Fruit fly (Drosophila melanogaster) whole organism, embryonic: Measurements from ENCODE around the gene kek6.

Source experiments
- BtbVII ChIP-seq: fragments of 200-800 bp; sonication (Bioruptor generic); optimal IDR thresholded peaks from 3 replicates; lab custom pipeline; 2017; ENCODE audit warnings: missing biosample characterization, mild to moderate bottlenecking, missing genetic modification characterization
- Bteb2 ChIP-seq: fragments of 200-800 bp; sonication (Bioruptor generic); optimal IDR thresholded peaks from 2 replicates; lab custom pipeline; 2016; ENCODE audit warnings: missing biosample characterization, missing genetic modification characterization
- CG10209 ChIP-seq: fragments of 200-800 bp; sonication (Bioruptor generic); optimal IDR thresholded peaks from 3 replicates; lab custom pipeline; 2017; ENCODE audit warnings: missing biosample characterization, mild to moderate bottlenecking, missing genetic modification characterization, missing genetic modification reagents
- CG10274 ChIP-seq: fragments of 200-800 bp; sonication (Bioruptor generic); optimal IDR thresholded peaks from 3 replicates; lab custom pipeline; 2017; ENCODE audit warnings: missing biosample characterization, mild to moderate bottlenecking, missing genetic modification characterization
- CG10543 ChIP-seq: fragments of 200-800 bp; sonication (Bioruptor generic); optimal IDR thresholded peaks from 3 replicates; lab custom pipeline; 2017; ENCODE audit warnings: missing biosample characterization, mild to moderate bottlenecking, missing genetic modification characterization, moderate library complexity
- CG12155 ChIP-seq: fragments of 200-800 bp; sonication (Bioruptor generic); optimal IDR thresholded peaks from 3 replicates; lab custom pipeline; 2016; ENCODE audit warnings: missing biosample characterization, missing genetic modification characterization
- CG14050 ChIP-seq: fragments of 200-800 bp; sonication (Bioruptor generic); IDR thresholded peaks from 3 replicates; pipeline ENCODE4 v1.3.6; 2022; ENCODE audit warnings: missing biosample characterization, missing genetic modification characterization
- CG2120 ChIP-seq: fragments of 200-800 bp; sonication (Bioruptor generic); optimal IDR thresholded peaks from 3 replicates; lab custom pipeline; 2016; ENCODE audit warnings: missing biosample characterization, missing genetic modification characterization
- CG2712 ChIP-seq: fragments of 200-800 bp; optimal IDR thresholded peaks from 3 replicates; lab custom pipeline; 2019; ENCODE audit warnings: missing biosample characterization, mild to moderate bottlenecking, missing genetic modification characterization, moderate library complexity
- CG31224 ChIP-seq: fragments of 200-800 bp; sonication (Bioruptor generic); IDR thresholded peaks from 2 replicates; pipeline ENCODE4 v1.3.6; 2022; ENCODE audit warnings: missing biosample characterization, missing genetic modification characterization
- CG3163 ChIP-seq: fragments of 200-800 bp; sonication (Bioruptor generic); optimal IDR thresholded peaks from 3 replicates; lab custom pipeline; 2016; ENCODE audit warnings: missing biosample characterization, missing genetic modification characterization
- CG32532 ChIP-seq: fragments of 200-800 bp; sonication (Bioruptor generic); IDR thresholded peaks from 2 replicates; pipeline ENCODE4 v1.3.6; 2022; ENCODE audit warnings: missing biosample characterization, missing genetic modification characterization
- CG32772 ChIP-seq: fragments of 200-800 bp; sonication (Bioruptor generic); IDR thresholded peaks from 2 replicates; pipeline ENCODE4 v1.3.6; 2022; ENCODE audit warnings: missing biosample characterization, missing genetic modification characterization
- CG34224 ChIP-seq: fragments of 200-800 bp; sonication (Bioruptor generic); IDR thresholded peaks from 3 replicates; pipeline ENCODE4 v1.3.6; 2022; ENCODE audit warnings: missing biosample characterization, missing genetic modification characterization; ENCODE audit not compliant: partially characterized antibody
- CG6765 ChIP-seq: fragments of 200-800 bp; sonication (Bioruptor generic); optimal IDR thresholded peaks from 3 replicates; lab custom pipeline; 2017; ENCODE audit warnings: missing biosample characterization, mild to moderate bottlenecking, missing genetic modification characterization
- CG8765 ChIP-seq: fragments of 200-800 bp; sonication (Bioruptor generic); IDR thresholded peaks from 2 replicates; pipeline ENCODE4 v1.3.6; 2022; ENCODE audit warnings: missing biosample characterization, missing genetic modification characterization
- E2f1 ChIP-seq: fragments of 200-800 bp; sonication (Bioruptor generic); IDR thresholded peaks from 2 replicates; pipeline ENCODE4 v1.3.6; 2022; ENCODE audit warnings: missing biosample characterization, missing genetic modification characterization
- Ets65A ChIP-seq: fragments of 200-800 bp; sonication (Bioruptor generic); peaks from one replicate; lab custom pipeline; 2016; ENCODE audit warnings: missing biosample characterization, missing genetic modification characterization
- Ets97D ChIP-seq: fragments of 200-800 bp; sonication (Bioruptor generic); optimal IDR thresholded peaks from 3 replicates; lab custom pipeline; 2016; ENCODE audit warnings: missing biosample characterization, missing genetic modification characterization
- Fer1 ChIP-seq: fragments of 200-800 bp; sonication (Bioruptor generic); optimal IDR thresholded peaks from 2 replicates; lab custom pipeline; 2017; ENCODE audit warnings: missing biosample characterization, mild to moderate bottlenecking, missing genetic modification characterization
- Gsc ChIP-seq: fragments of 200-800 bp; sonication (Bioruptor generic); IDR thresholded peaks from 2 replicates; pipeline ENCODE4 v1.3.6; 2022; ENCODE audit warnings: missing biosample characterization, missing genetic modification characterization
- H2.0 ChIP-seq: fragments of 200-800 bp; sonication (Bioruptor generic); IDR thresholded peaks from 2 replicates; pipeline ENCODE4 v1.3.6; 2022; ENCODE audit warnings: missing biosample characterization, missing genetic modification characterization
- Hmr ChIP-seq: fragments of 200-800 bp; sonication (Bioruptor generic); optimal IDR thresholded peaks from 3 replicates; lab custom pipeline; 2017; ENCODE audit warnings: mild to moderate bottlenecking, missing biosample characterization, missing genetic modification reagents, missing genetic modification characterization
- Myb ChIP-seq: fragments of 200-800 bp; sonication (Bioruptor generic); optimal IDR thresholded peaks from 2 replicates; lab custom pipeline; 2016; ENCODE audit warnings: missing biosample characterization, missing genetic modification characterization
- Rfx ChIP-seq: fragments of 200-800 bp; sonication (Bioruptor generic); IDR thresholded peaks from 2 replicates; pipeline ENCODE4 v1.3.6; 2022; ENCODE audit warnings: missing biosample characterization, missing genetic modification characterization
- Usf ChIP-seq: fragments of 200-800 bp; sonication (Bioruptor generic); optimal IDR thresholded peaks from 2 replicates; lab custom pipeline; 2017; ENCODE audit warnings: missing genotype, missing biosample characterization, missing genetic modification characterization
- ab ChIP-seq: fragments of 200-800 bp; sonication (Bioruptor generic); optimal IDR thresholded peaks from 2 replicates; lab custom pipeline; 2016; ENCODE audit warnings: missing biosample characterization, missing genetic modification characterization
- ara ChIP-seq: fragments of 200-800 bp; sonication (Bioruptor generic); IDR thresholded peaks from 2 replicates; pipeline ENCODE4 v1.3.6; 2022; ENCODE audit warnings: missing biosample characterization, missing genetic modification characterization
- br ChIP-seq: fragments of >200 bp; optimal IDR thresholded peaks from 2 replicates; lab custom pipeline; 2017
- chinmo ChIP-seq: fragments of 200-800 bp; sonication (Bioruptor generic); IDR thresholded peaks from 4 replicates; pipeline ENCODE4 v1.3.6; 2022; ENCODE audit warnings: missing biosample characterization, missing genetic modification characterization; ENCODE audit not compliant: partially characterized antibody
- crp ChIP-seq, 2 experiments: fragments of 200-800 bp; sonication (Bioruptor generic); optimal IDR thresholded peaks; 2 replicates in 1 of 2; 3 replicates in 1 of 2; lab custom pipeline; 2017; ENCODE audit warnings: missing biosample characterization in 2 of 2, missing genetic modification characterization in 2 of 2, mild to moderate bottlenecking in 1 of 2, moderate library complexity in 1 of 2
- fd102C ChIP-seq: fragments of 200-800 bp; sonication (Bioruptor generic); optimal IDR thresholded peaks from 2 replicates; lab custom pipeline; 2018; ENCODE audit warnings: missing biosample characterization, mild to moderate bottlenecking, missing genetic modification characterization, moderate library complexity
- ftz-f1 ChIP-seq: fragments of 200-800 bp; sonication (Bioruptor generic); optimal IDR thresholded peaks from 2 replicates; lab custom pipeline; 2016; ENCODE audit warnings: missing biosample characterization, missing genetic modification characterization
- fu2 ChIP-seq: fragments of 200-800 bp; sonication (Bioruptor generic); optimal IDR thresholded peaks from 2 replicates; lab custom pipeline; 2016; ENCODE audit warnings: missing biosample characterization, missing genetic modification characterization
- grau ChIP-seq: fragments of 200-800 bp; optimal IDR thresholded peaks from 3 replicates; lab custom pipeline; 2019; ENCODE audit warnings: missing biosample characterization, mild to moderate bottlenecking, missing genetic modification characterization, moderate library complexity
- gt ChIP-seq: fragments of 200-800 bp; sonication (Bioruptor generic); IDR thresholded peaks from 2 replicates; pipeline ENCODE4 v1.3.6; 2022; ENCODE audit warnings: missing biosample characterization, missing genetic modification characterization
- hkb ChIP-seq, 2 experiments: fragments of 200-800 bp in 1 of 2; fragments of >200 bp in 1 of 2; sonication (Bioruptor generic) in 1 of 2; IDR thresholded peaks in 1 of 2; optimal IDR thresholded peaks in 1 of 2; 2 replicates each; pipeline versions ENCODE4 v1.3.6 to Lab custom; 2017 to 2022; ENCODE audit warnings: missing biosample characterization in 1 of 2, missing genetic modification characterization in 1 of 2
- jigr1 ChIP-seq: fragments of 200-800 bp; sonication (Bioruptor generic); IDR thresholded peaks from 3 replicates; pipeline ENCODE4 v1.3.6; 2022; ENCODE audit warnings: missing biosample characterization, missing genetic modification characterization
- lbe ChIP-seq: fragments of 200-800 bp; sonication (Bioruptor generic); optimal IDR thresholded peaks from 2 replicates; lab custom pipeline; 2016; ENCODE audit warnings: missing biosample characterization, mild to moderate bottlenecking, missing genetic modification characterization
- lilli ChIP-seq: fragments of 200-800 bp; sonication (Bioruptor generic); optimal IDR thresholded peaks from 3 replicates; lab custom pipeline; 2016; ENCODE audit warnings: missing biosample characterization, missing genetic modification characterization
- mld ChIP-seq: fragments of 200-800 bp; sonication (Bioruptor generic); IDR thresholded peaks from 3 replicates; pipeline ENCODE4 v1.3.6; 2022; ENCODE audit warnings: missing biosample characterization, missing genetic modification characterization; ENCODE audit not compliant: partially characterized antibody
- nerfin-1 ChIP-seq: fragments of 200-800 bp; sonication (Bioruptor generic); optimal IDR thresholded peaks from 3 replicates; lab custom pipeline; 2019; ENCODE audit warnings: missing biosample characterization, mild to moderate bottlenecking, missing genetic modification characterization, moderate library complexity
- otp ChIP-seq: fragments of 200-800 bp; sonication (Bioruptor generic); IDR thresholded peaks from 3 replicates; pipeline ENCODE4, ENCODE4 v1.3.6; 2022; ENCODE audit warnings: missing biosample characterization, missing genetic modification characterization
- pan ChIP-seq, 4 experiments: fragments of >200 bp in 3 of 4; fragments of 200-800 bp in 1 of 4; sonication (Bioruptor generic) in 1 of 4; optimal IDR thresholded peaks in 3 of 4; IDR thresholded peaks in 1 of 4; 2 replicates each; pipeline versions ENCODE4 v1.3.6 to Lab custom; 2017 to 2022; ENCODE audit warnings: missing biosample characterization in 2 of 4, missing genetic modification characterization in 2 of 4, mixed read lengths in 1 of 4
- peb ChIP-seq: fragments of 200-800 bp; sonication (Bioruptor generic); IDR thresholded peaks from 2 replicates; pipeline ENCODE4 v1.3.6; 2022; ENCODE audit warnings: missing biosample characterization, missing genetic modification characterization
- scrt ChIP-seq: fragments of 200-800 bp; sonication (Bioruptor generic); optimal IDR thresholded peaks from 2 replicates; lab custom pipeline; 2018; ENCODE audit warnings: missing biosample characterization, mild to moderate bottlenecking, missing genetic modification characterization, moderate library complexity
- tin ChIP-seq: fragments of 200-800 bp; sonication (Bioruptor generic); optimal IDR thresholded peaks from 3 replicates; lab custom pipeline; 2016; ENCODE audit warnings: missing biosample characterization, missing genetic modification characterization
- tx ChIP-seq: fragments of 200-800 bp; sonication (Bioruptor generic); optimal IDR thresholded peaks from 2 replicates; lab custom pipeline; 2016; ENCODE audit warnings: missing biosample characterization, missing genetic modification characterization
- usp ChIP-seq: fragments of >200 bp; optimal IDR thresholded peaks from 2 replicates; lab custom pipeline; 2017; ENCODE audit warnings: missing biosample characterization, missing genetic modification characterization
- wdn ChIP-seq: fragments of 200-800 bp; sonication (Bioruptor generic); IDR thresholded peaks from 2 replicates; pipeline ENCODE4 v1.3.6; 2022; ENCODE audit warnings: missing biosample characterization, missing genetic modification characterization
- zen ChIP-seq: fragments of 200-800 bp; sonication (Bioruptor generic); optimal IDR thresholded peaks from 3 replicates; lab custom pipeline; 2018; ENCODE audit warnings: missing biosample characterization, mild to moderate bottlenecking, missing genetic modification characterization, moderate library complexity

Gene kek6

dm6 chr3R:31616001-31616400 is 5.9 kb upstream of the kek6 start, which contains the start of the genes Mnat9 and CG1792 (continued):
- TF ChIP-seq BtbVII (GFP tag; lab: Kevin White, UChicago) (peak; percentile 96), ab (GFP tag; lab: Kevin White, UChicago) (peak; percentile 92), ftz-f1 (GFP tag; lab: Kevin White, UChicago) (peak; percentile 80), Bteb2 (GFP tag; lab: Kevin White, UChicago) (peak; percentile 99), wdn (peak; percentile 98), Fer1 (GFP tag; lab: Kevin White, UChicago) (peak; percentile 96), Ets65A (peak; percentile 100), CG32772 (GFP tag; lab: Robert Waterston, UW) (peak; percentile 99), CG3163 (peak; percentile 88), CG6765 (GFP tag; lab: Kevin White, UChicago) (peak; percentile 95), CG2120 (GFP tag; lab: Kevin White, UChicago) (peak; percentile 99), CG10209 (GFP tag; lab: Kevin White, UChicago) (peak; percentile 99), Myb (GFP tag; lab: Kevin White, UChicago) (peak; percentile 91), jigr1 (GFP tag; lab: Robert Waterston, UW) (peak; percentile 94), pan (optimal IDR thresholded peaks at IDR 0.05; lab: Kevin White, UChicago) (no peak), pan (GFP tag; optimal IDR thresholded peaks at IDR 0.05 in 1 of 2, IDR thresholded peaks at IDR 0.05 in 1 of 2) (peak in 1 of 2 experiments; percentile 100), mld (GFP tag; lab: Robert Waterston, UW) (no peak), usp (GFP tag; lab: Kevin White, UChicago) (no peak), fd102C (GFP tag; lab: Kevin White, UChicago) (peak; percentile 70), nerfin-1 (tag; lab: Kevin White, UChicago) (peak; percentile 94), Gsc (GFP tag; lab: Robert Waterston, UW) (peak; percentile 96), CG32532 (GFP tag; lab: Robert Waterston, UW) (peak; percentile 100), E2f1 (GFP tag; lab: Robert Waterston, UW) (peak; percentile 99), otp (GFP tag; lab: Robert Waterston, UW) (peak; percentile 99), Rfx (GFP tag; lab: Robert Waterston, UW) (peak; percentile 100), CG14050 (GFP tag; lab: Robert Waterston, UW) (peak; percentile 99), fu2 (GFP tag; lab: Kevin White, UChicago) (peak; percentile 99), CG12155 (GFP tag; lab: Kevin White, UChicago) (peak; percentile 98), tx (GFP tag; lab: Kevin White, UChicago) (peak; percentile 99), H2.0 (peak; percentile 99), CG31224 (GFP tag; lab: Robert Waterston, UW) (peak; percentile 98), CG2712 (tag; lab: Kevin White, UChicago) (peak; percentile 99), tin (GFP tag; lab: Kevin White, UChicago) (peak; percentile 99), br (no peak), CG10543 (GFP tag; lab: Kevin White, UChicago) (peak; percentile 91), gt (GFP tag; lab: Robert Waterston, UW) (peak; percentile 96), grau (peak; percentile 96), Usf (GFP tag; lab: Kevin White, UChicago) (peak; percentile 93), CG8765 (GFP tag; lab: Robert Waterston, UW) (peak; percentile 98), chinmo (GFP tag; lab: Robert Waterston, UW) (no peak), Ets97D (GFP tag; lab: Kevin White, UChicago) (peak; percentile 96), lbe (GFP tag; lab: Kevin White, UChicago) (peak; percentile 98), peb (GFP tag; lab: Robert Waterston, UW) (peak; percentile 98), CG34224 (GFP tag; lab: Robert Waterston, UW) (peak; percentile 58), ara (GFP tag; lab: Robert Waterston, UW) (peak; percentile 99), lilli (peak; percentile 99), scrt (GFP tag; lab: Kevin White, UChicago) (peak; percentile 95), CG10274 (GFP tag; lab: Kevin White, UChicago) (peak; percentile 87), hkb (optimal IDR thresholded peaks at IDR 0.05; lab: Kevin White, UChicago) (no peak), hkb (GFP tag; IDR thresholded peaks at IDR 0.05; lab: Robert Waterston, UW) (peak; percentile 99), zen (tag; lab: Kevin White, UChicago) (peak; percentile 98), Hmr (GFP tag; lab: Kevin White, UChicago) (peak; percentile 98), crp (GFP tag; optimal IDR thresholded peaks at IDR 0.05; lab: Kevin White, UChicago) (peak; percentile 87 to 96)
